Fruit fly (Drosophila melanogaster) whole organism, embryonic: ENCODE data around the gene Gem2.

ENCODE experiments used
- ATbp ChIP-seq: fragments of 200-800 bp; sonication (Bioruptor generic); optimal IDR thresholded peaks from 2 replicates; lab custom pipeline; 2017; ENCODE audit warnings: missing biosample characterization, mild to moderate bottlenecking, missing genetic modification characterization, missing genetic modification reagents
- Abd-B ChIP-seq: fragments of 200-800 bp; sonication (Bioruptor generic); optimal IDR thresholded peaks from 2 replicates; lab custom pipeline; 2018; ENCODE audit warnings: missing biosample characterization, mild to moderate bottlenecking, missing genetic modification characterization, moderate library complexity
- Atf-2 ChIP-seq: fragments of 200-800 bp; sonication (Bioruptor generic); optimal IDR thresholded peaks from 2 replicates; lab custom pipeline; 2016; ENCODE audit warnings: missing biosample characterization, missing genetic modification characterization
- CG10209 ChIP-seq: fragments of 200-800 bp; sonication (Bioruptor generic); optimal IDR thresholded peaks from 3 replicates; lab custom pipeline; 2017; ENCODE audit warnings: missing biosample characterization, mild to moderate bottlenecking, missing genetic modification characterization, missing genetic modification reagents
- CG10321 ChIP-seq: fragments of 200-800 bp; sonication (Bioruptor generic); IDR thresholded peaks from 2 replicates; pipeline ENCODE4 v1.3.6; 2022; ENCODE audit warnings: missing biosample characterization, missing genetic modification characterization
- CG11560 ChIP-seq: fragments of 200-800 bp; sonication (Bioruptor generic); IDR thresholded peaks from 3 replicates; pipeline ENCODE4 v1.3.6; 2022; ENCODE audit warnings: missing biosample characterization, missing genetic modification characterization
- CG12236 ChIP-seq: fragments of 200-800 bp; sonication (Bioruptor generic); optimal IDR thresholded peaks from 2 replicates; lab custom pipeline; 2016; ENCODE audit warnings: missing biosample characterization, missing genetic modification characterization
- CG12942 ChIP-seq: fragments of 200-800 bp; sonication (Bioruptor generic); optimal IDR thresholded peaks from 3 replicates; lab custom pipeline; 2016; ENCODE audit warnings: missing biosample characterization, missing genetic modification characterization
- CG13296 ChIP-seq: fragments of 200-800 bp; sonication (Bioruptor generic); optimal IDR thresholded peaks from 3 replicates; lab custom pipeline; 2018; ENCODE audit warnings: missing biosample characterization, mild to moderate bottlenecking, missing genetic modification characterization
- CG14014 ChIP-seq: fragments of 200-800 bp; sonication (Bioruptor generic); IDR thresholded peaks from 2 replicates; pipeline ENCODE4 v1.3.6; 2022; ENCODE audit warnings: missing biosample characterization, missing genetic modification characterization
- CG15696 ChIP-seq: fragments of 200-800 bp; sonication (Bioruptor generic); optimal IDR thresholded peaks from 2 replicates; lab custom pipeline; 2019; ENCODE audit warnings: missing biosample characterization, mild to moderate bottlenecking, missing genetic modification characterization, moderate library complexity
- CG17359 ChIP-seq: fragments of 200-800 bp; sonication (Bioruptor generic); optimal IDR thresholded peaks from 3 replicates; lab custom pipeline; 2018; ENCODE audit warnings: missing biosample characterization, mild to moderate bottlenecking, missing genetic modification characterization, moderate library complexity
- CG17829 ChIP-seq: fragments of 200-800 bp; optimal IDR thresholded peaks from 2 replicates; lab custom pipeline; 2019; ENCODE audit warnings: missing biosample characterization, mild to moderate bottlenecking, missing genetic modification characterization, moderate library complexity
- CG2199 ChIP-seq: fragments of 200-800 bp; sonication (Bioruptor generic); IDR thresholded peaks from 3 replicates; pipeline ENCODE4 v1.3.6; 2022; ENCODE audit warnings: missing biosample characterization, missing genetic modification characterization
- CG30431 ChIP-seq: fragments of 200-800 bp; sonication (Bioruptor generic); optimal IDR thresholded peaks from 2 replicates; lab custom pipeline; 2017; ENCODE audit warnings: missing biosample characterization, missing genetic modification characterization
- CG32767 ChIP-seq: fragments of 200-800 bp; sonication (Bioruptor generic); IDR thresholded peaks from 2 replicates; pipeline ENCODE4 v1.3.6; 2022; ENCODE audit warnings: missing biosample characterization, missing genetic modification characterization
- CG32772 ChIP-seq: fragments of 200-800 bp; sonication (Bioruptor generic); IDR thresholded peaks from 2 replicates; pipeline ENCODE4 v1.3.6; 2022; ENCODE audit warnings: missing biosample characterization, missing genetic modification characterization
- CG42726 ChIP-seq: fragments of 200-800 bp; sonication (Bioruptor generic); IDR thresholded peaks from 2 replicates; pipeline ENCODE4 v1.3.6; 2022; ENCODE audit warnings: missing biosample characterization, missing genetic modification characterization; ENCODE audit not compliant: partially characterized antibody
- CG4424 ChIP-seq: fragments of 200-800 bp; sonication (Bioruptor generic); optimal IDR thresholded peaks from 3 replicates; lab custom pipeline; 2016; ENCODE audit warnings: missing biosample characterization, missing genetic modification characterization
- CG5180 ChIP-seq: fragments of 200-800 bp; sonication (Bioruptor generic); optimal IDR thresholded peaks from 3 replicates; lab custom pipeline; 2017; ENCODE audit warnings: missing biosample characterization, missing genetic modification characterization, mild to moderate bottlenecking, moderate library complexity, missing genetic modification reagents
- CG6654 ChIP-seq: fragments of 200-800 bp; sonication (Bioruptor generic); optimal IDR thresholded peaks from 2 replicates; lab custom pipeline; 2017; ENCODE audit warnings: missing biosample characterization, mild to moderate bottlenecking, missing genetic modification characterization
- CG8765 ChIP-seq: fragments of 200-800 bp; sonication (Bioruptor generic); IDR thresholded peaks from 2 replicates; pipeline ENCODE4 v1.3.6; 2022; ENCODE audit warnings: missing biosample characterization, missing genetic modification characterization
- CG9876 ChIP-seq: fragments of 200-800 bp; sonication (Bioruptor generic); optimal IDR thresholded peaks from 2 replicates; lab custom pipeline; 2016; ENCODE audit warnings: missing biosample characterization, missing genetic modification characterization
- Drgx ChIP-seq: fragments of 200-800 bp; sonication (Bioruptor generic); IDR thresholded peaks from 2 replicates; pipeline ENCODE4 v1.3.6; 2022; ENCODE audit warnings: missing biosample characterization, missing genetic modification characterization
- Elba2 ChIP-seq: fragments of 200-800 bp; sonication (Bioruptor generic); optimal IDR thresholded peaks from 3 replicates; lab custom pipeline; 2016; ENCODE audit warnings: missing biosample characterization, missing genetic modification characterization
- Lim3 ChIP-seq: fragments of 200-800 bp; sonication (Bioruptor generic); IDR thresholded peaks from 2 replicates; pipeline ENCODE4 v1.3.6; 2022; ENCODE audit warnings: missing biosample characterization, missing genetic modification characterization
- Ravus ChIP-seq: fragments of 200-800 bp; sonication (Bioruptor generic); IDR thresholded peaks from 2 replicates; pipeline ENCODE4 v1.3.6; 2022; ENCODE audit warnings: missing biosample characterization, missing genetic modification characterization
- Side ChIP-seq: fragments of 200-800 bp; sonication (Bioruptor generic); optimal IDR thresholded peaks from 2 replicates; lab custom pipeline; 2016; ENCODE audit warnings: missing biosample characterization, missing genetic modification characterization
- Taf1 ChIP-seq: fragments of 200-800 bp; sonication (Bioruptor generic); IDR thresholded peaks from 2 replicates; pipeline ENCODE4 v1.3.6; 2022; ENCODE audit warnings: missing biosample characterization, missing genetic modification characterization
- Trl ChIP-seq, 3 experiments: fragments of >200 bp in 2 of 3; fragments of 200-800 bp in 1 of 3; sonication (Bioruptor generic) in 1 of 3; optimal IDR thresholded peaks; 2 replicates in 1 of 3; 3 replicates in 2 of 3; lab custom pipeline; 2016 to 2017; ENCODE audit warnings: missing biosample characterization in 1 of 3, missing genetic modification characterization in 1 of 3
- Xrp1 ChIP-seq: fragments of 200-800 bp; sonication (Bioruptor generic); IDR thresholded peaks from 2 replicates; pipeline ENCODE4 v1.3.6; 2022; ENCODE audit warnings: missing biosample characterization, missing genetic modification characterization
- dmrt99B ChIP-seq: fragments of 200-800 bp; sonication (Bioruptor generic); optimal IDR thresholded peaks from 2 replicates; lab custom pipeline; 2018; ENCODE audit warnings: missing biosample characterization, mild to moderate bottlenecking, missing genetic modification characterization, moderate library complexity
- en ChIP-seq: fragments of 200-800 bp; sonication (Bioruptor generic); optimal IDR thresholded peaks from 2 replicates; lab custom pipeline; 2016; ENCODE audit warnings: missing biosample characterization, missing genetic modification characterization
- exex ChIP-seq: fragments of 200-800 bp; sonication (Bioruptor generic); optimal IDR thresholded peaks from 4 replicates; lab custom pipeline; 2018; ENCODE audit warnings: missing biosample characterization, mild to moderate bottlenecking, missing genetic modification characterization, moderate library complexity
- fd3F ChIP-seq: fragments of 200-800 bp; sonication (Bioruptor generic); optimal IDR thresholded peaks from 2 replicates; lab custom pipeline; 2018; ENCODE audit warnings: missing biosample characterization, mild to moderate bottlenecking, missing genetic modification characterization, moderate library complexity
- fu2 ChIP-seq: fragments of 200-800 bp; sonication (Bioruptor generic); optimal IDR thresholded peaks from 2 replicates; lab custom pipeline; 2016; ENCODE audit warnings: missing biosample characterization, missing genetic modification characterization
- jigr1 ChIP-seq: fragments of 200-800 bp; sonication (Bioruptor generic); IDR thresholded peaks from 3 replicates; pipeline ENCODE4 v1.3.6; 2022; ENCODE audit warnings: missing biosample characterization, missing genetic modification characterization
- kah ChIP-seq: fragments of 200-800 bp; sonication (Bioruptor generic); optimal IDR thresholded peaks from 2 replicates; lab custom pipeline; 2018; ENCODE audit warnings: missing biosample characterization, mild to moderate bottlenecking, missing genetic modification characterization
- ken ChIP-seq: fragments of 200-800 bp; sonication (Bioruptor generic); IDR thresholded peaks from 3 replicates; pipeline ENCODE4 v1.3.6; 2022; ENCODE audit warnings: missing biosample characterization, missing genetic modification characterization
- lmd ChIP-seq: fragments of 200-800 bp; sonication (Bioruptor generic); IDR thresholded peaks from 2 replicates; pipeline ENCODE4 v1.3.6; 2022; ENCODE audit warnings: missing biosample characterization, missing genetic modification characterization
- mld ChIP-seq: fragments of 200-800 bp; sonication (Bioruptor generic); IDR thresholded peaks from 3 replicates; pipeline ENCODE4 v1.3.6; 2022; ENCODE audit warnings: missing biosample characterization, missing genetic modification characterization; ENCODE audit not compliant: partially characterized antibody
- pb ChIP-seq: fragments of 200-800 bp; sonication (Bioruptor generic); optimal IDR thresholded peaks from 3 replicates; lab custom pipeline; 2016; ENCODE audit warnings: missing biosample characterization, missing genetic modification characterization
- pnt ChIP-seq: fragments of 200-800 bp; sonication (Bioruptor generic); optimal IDR thresholded peaks from 3 replicates; lab custom pipeline; 2016; ENCODE audit warnings: missing biosample characterization, missing genetic modification characterization
- salm ChIP-seq: fragments of 200-800 bp; sonication (Bioruptor generic); optimal IDR thresholded peaks from 2 replicates; lab custom pipeline; 2018; ENCODE audit warnings: missing biosample characterization, mild to moderate bottlenecking, missing genetic modification characterization
- sc ChIP-seq, 3 experiments: fragments of >200 bp in 2 of 3; fragments of 200-800 bp in 1 of 3; sonication (Bioruptor generic) in 1 of 3; optimal IDR thresholded peaks; 2 replicates in 2 of 3; 3 replicates in 1 of 3; lab custom pipeline; 2017; ENCODE audit warnings: mild to moderate bottlenecking in 1 of 3, missing biosample characterization in 1 of 3, missing genetic modification characterization in 1 of 3, missing genetic modification reagents in 1 of 3
- seq ChIP-seq: fragments of 200-800 bp; sonication (Bioruptor generic); IDR thresholded peaks from 2 replicates; pipeline ENCODE4 v1.3.6; 2022; ENCODE audit warnings: missing biosample characterization, missing genetic modification characterization
- shn ChIP-seq: fragments of 200-800 bp; sonication (Bioruptor generic); optimal IDR thresholded peaks from 3 replicates; lab custom pipeline; 2016; ENCODE audit warnings: missing biosample characterization, missing genetic modification characterization
- sna ChIP-seq: fragments of 200-800 bp; sonication (Bioruptor generic); IDR thresholded peaks from 2 replicates; pipeline ENCODE4 v1.3.6; 2022; ENCODE audit warnings: missing biosample characterization, missing genetic modification characterization; ENCODE audit not compliant: partially characterized antibody
- toy ChIP-seq: fragments of 200-800 bp; sonication (Bioruptor generic); IDR thresholded peaks from 2 replicates; pipeline ENCODE4 v1.3.6; 2022; ENCODE audit warnings: missing biosample characterization, missing genetic modification characterization
- yki ChIP-seq: fragments of >200 bp; optimal IDR thresholded peaks from 3 replicates; lab custom pipeline; 2018

The Gem2 gene

dm6 chr3L:19080926-19081700 is 19.1 kb downstream of the Gem2 start (continued):
- TF ChIP-seq CG9876 (GFP tag; lab: Kevin White, UChicago) (no peak), CG8765 (GFP tag; lab: Robert Waterston, UW) (no peak), sc (optimal IDR thresholded peaks at IDR 0.05; lab: Kevin White, UChicago) (no peak), sc (GFP tag; optimal IDR thresholded peaks at IDR 0.05; lab: Kevin White, UChicago) (no peak), CG17829 (tag; lab: Kevin White, UChicago) (peak; percentile 2), Taf1 (no peak), CG2199 (GFP tag; lab: Robert Waterston, UW) (0 out of 3 replicates have a peak, but pooled peaks have one; percentile 78), exex (no peak), Abd-B (GFP tag; lab: Kevin White, UChicago) (no peak), dmrt99B (tag; lab: Kevin White, UChicago) (no peak), jigr1 (GFP tag; lab: Robert Waterston, UW) (no peak), CG10209 (GFP tag; lab: Kevin White, UChicago) (no peak), Xrp1 (GFP tag; lab: Robert Waterston, UW) (no peak), CG10321 (GFP tag; lab: Robert Waterston, UW) (no peak), CG15696 (tag; lab: Kevin White, UChicago) (no peak), Side (GFP tag; lab: Kevin White, UChicago) (no peak), toy (GFP tag; lab: Robert Waterston, UW) (no peak), Ravus (GFP tag; lab: Robert Waterston, UW) (no peak), Trl (optimal IDR thresholded peaks at IDR 0.05; lab: Kevin White, UChicago) (peak; percentile 40 to 79), Trl (GFP tag; optimal IDR thresholded peaks at IDR 0.05; lab: Kevin White, UChicago) (no peak), CG32772 (GFP tag; lab: Robert Waterston, UW) (no peak), CG12236 (GFP tag; lab: Kevin White, UChicago) (no peak), shn (GFP tag; lab: Kevin White, UChicago) (no peak), fd3F (GFP tag; lab: Kevin White, UChicago) (no peak), CG12942 (GFP tag; lab: Kevin White, UChicago) (no peak), CG5180 (GFP tag; lab: Kevin White, UChicago) (no peak), Elba2 (peak; percentile 50), yki (no peak), Drgx (GFP tag; lab: Robert Waterston, UW) (no peak), en (GFP tag; lab: Kevin White, UChicago) (no peak), pb (GFP tag; lab: Kevin White, UChicago) (no peak), ATbp (GFP tag; lab: Kevin White, UChicago) (peak; percentile 1), pnt (GFP tag; lab: Kevin White, UChicago) (no peak), CG13296 (no peak), CG30431 (GFP tag; lab: Kevin White, UChicago) (no peak), kah (GFP tag; lab: Kevin White, UChicago) (no peak), Lim3 (GFP tag; lab: Robert Waterston, UW) (no peak), CG11560 (tag; lab: Robert Waterston, UW) (no peak), salm (tag; lab: Kevin White, UChicago) (no peak), CG14014 (GFP tag; lab: Robert Waterston, UW) (no peak), sna (GFP tag; lab: Robert Waterston, UW) (no peak), Atf-2 (GFP tag; lab: Kevin White, UChicago) (no peak), CG42726 (GFP tag; lab: Robert Waterston, UW) (no peak), CG17359 (tag; lab: Kevin White, UChicago) (no peak), ken (no peak), fu2 (no peak), seq (no peak), lmd (GFP tag; lab: Robert Waterston, UW) (no peak), CG4424 (no peak), mld (GFP tag; lab: Robert Waterston, UW) (no peak), CG6654 (GFP tag; lab: Kevin White, UChicago) (no peak), CG32767 (GFP tag; lab: Robert Waterston, UW) (no peak)
